Worm (Caenorhabditis elegans) whole organism, L4 larva: ENCODE data around the gene C27A2.7.

Experiments used
- D1046.2 ChIP-seq: fragments of 200-800 bp; sonication (Bioruptor generic); IDR thresholded peaks from 2 replicates; pipeline ENCODE4 v1.3.6; 2022; ENCODE audit warnings: missing genetic modification characterization, missing compliant biosample characterization
- F26F4.8 ChIP-seq: fragments of 200-800 bp; sonication (Bioruptor generic); conservative IDR thresholded peaks from 2 replicates; pipeline ENCODE4 v1.3.6; 2022; ENCODE audit warnings: missing genetic modification characterization, missing compliant biosample characterization
- F49E8.2 ChIP-seq: sonication (generic microtip); optimal IDR thresholded peaks from 2 replicates; lab custom pipeline; 2016; ENCODE audit warnings: missing compliant biosample characterization, mild to moderate bottlenecking, missing genetic modification characterization, borderline replicate concordance
- R02D3.7 ChIP-seq: fragments of 150-350 bp; sonication (generic microtip); optimal IDR thresholded peaks from 3 replicates; lab custom pipeline; 2014; ENCODE audit warnings: missing biosample characterization, missing genetic modification characterization
- T26A8.4 ChIP-seq: fragments of 200-800 bp; sonication (Bioruptor generic); IDR thresholded peaks from 2 replicates; pipeline ENCODE4 v1.3.6; 2022; ENCODE audit warnings: missing genetic modification characterization, missing compliant biosample characterization
- Y105C5A.15 ChIP-seq: fragments of 200-800 bp; sonication (Bioruptor generic); IDR thresholded peaks from 2 replicates; pipeline ENCODE4 v1.3.6; 2022; ENCODE audit warnings: missing genetic modification characterization, missing compliant biosample characterization
- ZK337.2 ChIP-seq: fragments of 200-800 bp; sonication (Bioruptor generic); IDR thresholded peaks from 2 replicates; pipeline ENCODE4 v1.3.6; 2022; ENCODE audit warnings: missing genetic modification reagents, missing genetic modification characterization, missing compliant biosample characterization
- aha-1 ChIP-seq: fragments of 150-350 bp; peaks from one replicate; lab custom pipeline; 2014; ENCODE audit warnings: missing biosample characterization, missing genetic modification characterization
- ama-1 ChIP-seq: fragments of 150-350 bp; optimal IDR thresholded peaks from 2 replicates; lab custom pipeline; 2014; ENCODE audit warnings: inconsistent platforms, mixed read lengths
- attf-4 ChIP-seq: sonication (generic microtip); optimal IDR thresholded peaks from 3 replicates; lab custom pipeline; 2017; ENCODE audit warnings: missing biosample characterization, missing genetic modification characterization
- ceh-20 ChIP-seq: fragments of 200-800 bp; sonication (Bioruptor generic); IDR thresholded peaks from 2 replicates; pipeline ENCODE4 v1.3.6; 2022; ENCODE audit warnings: missing genetic modification reagents, missing genetic modification characterization, missing compliant biosample characterization
- ceh-28 ChIP-seq: fragments of 150-350 bp; optimal IDR thresholded peaks from 2 replicates; lab custom pipeline; 2014; ENCODE audit warnings: missing biosample characterization, missing genetic modification reagents, missing genetic modification characterization
- ceh-32 ChIP-seq: sonication (generic microtip); optimal IDR thresholded peaks from 2 replicates; lab custom pipeline; 2016; ENCODE audit warnings: mild to moderate bottlenecking, missing genetic modification characterization, missing compliant biosample characterization; ENCODE audit not compliant: poor library complexity
- ceh-44 ChIP-seq: fragments of 200-800 bp; sonication (Bioruptor generic); IDR thresholded peaks from 2 replicates; pipeline ENCODE4 v1.3.6; 2022; ENCODE audit warnings: missing genetic modification reagents, missing genetic modification characterization, missing compliant biosample characterization
- ceh-62 ChIP-seq: sonication (generic microtip); optimal IDR thresholded peaks from 2 replicates; lab custom pipeline; 2017; ENCODE audit warnings: missing biosample characterization, missing genetic modification characterization
- ces-1 ChIP-seq: fragments of 150-350 bp; sonication (generic microtip); optimal IDR thresholded peaks from 4 replicates; lab custom pipeline; 2014; ENCODE audit warnings: missing biosample characterization, missing genetic modification reagents, missing genetic modification characterization
- ctbp-1 ChIP-seq: fragments of 200-800 bp; sonication (Bioruptor generic); IDR thresholded peaks from 2 replicates; pipeline ENCODE4 v1.3.6; 2022; ENCODE audit warnings: missing genetic modification reagents, missing genetic modification characterization, missing compliant biosample characterization
- daf-16 ChIP-seq, 3 experiments: sonication (generic microtip); optimal IDR thresholded peaks; 2 replicates each; lab custom pipeline; 2016 to 2017; ENCODE audit warnings: missing genetic modification characterization in 3 of 3, missing genetic modification reagents in 3 of 3, mild to moderate bottlenecking in 2 of 3, missing compliant biosample characterization in 2 of 3, missing biosample characterization in 1 of 3, moderate library complexity in 1 of 3
- dmd-8 ChIP-seq: fragments of 200-800 bp; sonication (Bioruptor generic); IDR thresholded peaks from 2 replicates; pipeline ENCODE4 v1.3.6; 2022; ENCODE audit warnings: missing genetic modification characterization, missing compliant biosample characterization
- dve-1 ChIP-seq: sonication (generic microtip); optimal IDR thresholded peaks from 2 replicates; lab custom pipeline; 2017; ENCODE audit warnings: antibody characterized with exemption, mild to moderate bottlenecking, missing genetic modification characterization, missing compliant biosample characterization; ENCODE audit not compliant: insufficient read depth
- egl-27 ChIP-seq: sonication (generic microtip); optimal IDR thresholded peaks from 3 replicates; lab custom pipeline; 2017; ENCODE audit warnings: missing biosample characterization, missing genetic modification reagents, missing genetic modification characterization
- egl-43 ChIP-seq: fragments of 200-800 bp; sonication (Bioruptor generic); IDR thresholded peaks from 2 replicates; pipeline ENCODE4 v1.3.6; 2022; ENCODE audit warnings: missing genetic modification reagents, missing genetic modification characterization, missing compliant biosample characterization
- gei-8 ChIP-seq: fragments of 200-800 bp; sonication (Bioruptor generic); optimal IDR thresholded peaks from 2 replicates; lab custom pipeline; 2018; ENCODE audit warnings: mild to moderate bottlenecking, missing genetic modification characterization, missing compliant biosample characterization
- hlh-11 ChIP-seq: fragments of 200-800 bp; sonication (Bioruptor generic); optimal IDR thresholded peaks from 2 replicates; lab custom pipeline; 2018; ENCODE audit warnings: mild to moderate bottlenecking, missing genetic modification characterization, missing compliant biosample characterization
- hlh-30 ChIP-seq: sonication (generic microtip); optimal IDR thresholded peaks from 2 replicates; lab custom pipeline; 2017; ENCODE audit warnings: antibody characterized with exemption, mild to moderate bottlenecking, missing genetic modification characterization, missing compliant biosample characterization; ENCODE audit not compliant: insufficient read depth
- jun-1 ChIP-seq: fragments of 150-350 bp; optimal IDR thresholded peaks from 2 replicates; lab custom pipeline; 2014; ENCODE audit warnings: missing biosample characterization, missing genetic modification reagents, missing genetic modification characterization
- lim-7 ChIP-seq: fragments of 200-800 bp; sonication (Bioruptor generic); IDR thresholded peaks from 2 replicates; pipeline ENCODE4 v1.3.6; 2022; ENCODE audit warnings: missing genetic modification characterization, missing compliant biosample characterization
- lin-13 ChIP-seq: fragments of 150-350 bp; optimal IDR thresholded peaks from 2 replicates; lab custom pipeline; 2014; ENCODE audit warnings: missing biosample characterization, missing genetic modification reagents, missing genetic modification characterization
- lin-39 ChIP-seq: fragments of 150-350 bp; optimal IDR thresholded peaks from 2 replicates; lab custom pipeline; 2014; ENCODE audit warnings: missing biosample characterization, missing genetic modification reagents, missing genetic modification characterization
- lir-3 ChIP-seq: sonication (generic microtip); optimal IDR thresholded peaks from 2 replicates; lab custom pipeline; 2016; ENCODE audit warnings: mild to moderate bottlenecking, missing genetic modification characterization, missing compliant biosample characterization
- lsy-2 ChIP-seq, 2 experiments: fragments of 150-350 bp in 1 of 2; sonication (generic microtip) in 1 of 2; optimal IDR thresholded peaks; 2 replicates each; lab custom pipeline; 2014 to 2017; ENCODE audit warnings: missing biosample characterization in 2 of 2, missing genetic modification characterization in 2 of 2
- madf-9 ChIP-seq: fragments of 200-800 bp; sonication (Bioruptor generic); conservative IDR thresholded peaks from 2 replicates; pipeline ENCODE4 v1.3.6; 2022; ENCODE audit warnings: missing genetic modification reagents, missing genetic modification characterization, missing compliant biosample characterization
- mdl-1 ChIP-seq, 2 experiments: fragments of 150-350 bp in 1 of 2; sonication (generic microtip) in 1 of 2; optimal IDR thresholded peaks; 2 replicates each; lab custom pipeline; 2014 to 2017; ENCODE audit warnings: missing biosample characterization in 2 of 2, missing genetic modification characterization in 2 of 2
- mep-1 ChIP-seq: fragments of 150-350 bp; sonication (generic microtip); optimal IDR thresholded peaks from 3 replicates; lab custom pipeline; 2014; ENCODE audit warnings: missing biosample characterization, missing genetic modification characterization
- mxl-3 ChIP-seq: fragments of 200-800 bp; sonication (Bioruptor generic); optimal IDR thresholded peaks from 2 replicates; lab custom pipeline; 2018; ENCODE audit warnings: mild to moderate bottlenecking, missing genetic modification characterization, missing compliant biosample characterization
- nhr-111 ChIP-seq: fragments of 200-800 bp; sonication (Bioruptor generic); optimal IDR thresholded peaks from 2 replicates; lab custom pipeline; 2018; ENCODE audit warnings: mild to moderate bottlenecking, missing genetic modification characterization, missing compliant biosample characterization
- nhr-237 ChIP-seq: sonication (generic microtip); optimal IDR thresholded peaks from 2 replicates; lab custom pipeline; 2017; ENCODE audit warnings: missing biosample characterization, missing genetic modification characterization
- nhr-25 ChIP-seq: sonication (generic microtip); optimal IDR thresholded peaks from 2 replicates; lab custom pipeline; 2017; ENCODE audit warnings: missing genetic modification characterization, mild to moderate bottlenecking, missing compliant biosample characterization, antibody characterized with exemption, moderate library complexity, borderline replicate concordance; ENCODE audit not compliant: insufficient read depth
- nhr-41 ChIP-seq: fragments of 200-800 bp; sonication (Bioruptor generic); IDR thresholded peaks from 2 replicates; pipeline ENCODE4 v1.3.6; 2022; ENCODE audit warnings: missing genetic modification reagents, missing genetic modification characterization, missing compliant biosample characterization
- nhr-6 ChIP-seq: fragments of 150-350 bp; optimal IDR thresholded peaks from 2 replicates; lab custom pipeline; 2014; ENCODE audit warnings: missing biosample characterization, missing genetic modification characterization
- rbr-2 ChIP-seq: sonication (generic microtip); optimal IDR thresholded peaks from 2 replicates; lab custom pipeline; 2016; ENCODE audit warnings: missing genotype, missing genetic modification characterization, missing compliant biosample characterization
- saeg-2 ChIP-seq: fragments of 200-800 bp; sonication (Bioruptor generic); IDR thresholded peaks from 2 replicates; pipeline ENCODE4 v1.3.6; 2022; ENCODE audit warnings: missing genetic modification reagents, missing genetic modification characterization, missing compliant biosample characterization
- set-16 ChIP-seq: fragments of 200-800 bp; sonication (Bioruptor generic); IDR thresholded peaks from 2 replicates; pipeline ENCODE4 v1.3.6; 2022; ENCODE audit warnings: missing genetic modification reagents, missing genetic modification characterization, missing compliant biosample characterization
- skn-1 ChIP-seq: fragments of 150-350 bp; optimal IDR thresholded peaks from 2 replicates; lab custom pipeline; 2014; ENCODE audit warnings: missing biosample characterization, missing genetic modification characterization
- snpc-1.2 ChIP-seq: fragments of 200-800 bp; sonication (Bioruptor generic); IDR thresholded peaks from 2 replicates; pipeline ENCODE4 v1.3.6; 2022; ENCODE audit warnings: missing genetic modification reagents, missing genetic modification characterization, missing compliant biosample characterization
- spr-1 ChIP-seq: sonication (generic microtip); optimal IDR thresholded peaks from 2 replicates; lab custom pipeline; 2016; ENCODE audit warnings: mild to moderate bottlenecking, missing genetic modification characterization, missing compliant biosample characterization
- spr-3 ChIP-seq: fragments of 200-800 bp; sonication (Bioruptor generic); optimal IDR thresholded peaks from 2 replicates; lab custom pipeline; 2018; ENCODE audit warnings: mild to moderate bottlenecking, missing genetic modification characterization, missing compliant biosample characterization
- tag-97 ChIP-seq: fragments of 200-800 bp; sonication (Bioruptor generic); IDR thresholded peaks from 2 replicates; pipeline ENCODE4 v1.3.6; 2022; ENCODE audit warnings: missing genetic modification characterization, missing compliant biosample characterization
- unc-130 ChIP-seq: sonication (generic microtip); optimal IDR thresholded peaks from 2 replicates; lab custom pipeline; 2016; ENCODE audit warnings: missing genetic modification reagents, missing genetic modification characterization, missing compliant biosample characterization
- zag-1 ChIP-seq: fragments of 150-350 bp; optimal IDR thresholded peaks from 2 replicates; lab custom pipeline; 2014; ENCODE audit warnings: missing biosample characterization, missing genetic modification characterization

The C27A2.7 gene

ce11 chrII:5057315-5057714 is 13.8 kb downstream of the C27A2.7 start:
- no peak for TF ChIP-seq jun-1 (tag; lab: Kevin White, UChicago)
- TF ChIP-seq daf-16 (GFP tag; optimal IDR thresholded peaks at IDR 0.05; lab: Kevin White, UChicago) = peak; percentile 16 to 45
- TF ChIP-seq daf-16 (tag; optimal IDR thresholded peaks at IDR 0.05; lab: Kevin White, UChicago) = peak; percentile 55
- TF ChIP-seq unc-130 (GFP tag; lab: Kevin White, UChicago) = peak; percentile 45
- TF ChIP-seq rbr-2 = peak; percentile 68
- 0 out of 2 replicates have a peak, but pooled peaks have one; percentile 60 for TF ChIP-seq dmd-8
- TF ChIP-seq nhr-6 (tag; lab: Kevin White, UChicago) = no peak
- TF ChIP-seq dve-1 = peak; percentile 65
- peak; percentile 39; the same call in 1 of the 2 replicates for TF ChIP-seq ctbp-1 (GFP tag; lab: Robert Waterston, UW)
- TF ChIP-seq aha-1 = peak; percentile 27
- peak; percentile 67 for TF ChIP-seq nhr-25
- no peak for TF ChIP-seq ceh-28
- TF ChIP-seq hlh-11 (tag; lab: Kevin White, UChicago) = peak; percentile 75
- no peak for TF ChIP-seq egl-27
- peak; percentile 91 for TF ChIP-seq D1046.2 (GFP tag; lab: Robert Waterston, UW)
- peak; percentile 50 for TF ChIP-seq spr-1
- no peak for TF ChIP-seq ama-1 (lab: Kevin White, UChicago)
- TF ChIP-seq snpc-1.2 = peak; percentile 77
- TF ChIP-seq R02D3.7 (tag; lab: Kevin White, UChicago) = no peak
- TF ChIP-seq lir-3 (tag; lab: Kevin White, UChicago) = no peak
- TF ChIP-seq mxl-3 (GFP tag; lab: Kevin White, UChicago) = peak; percentile 43
- TF ChIP-seq nhr-41 (GFP tag; lab: Robert Waterston, UW) = no peak
- TF ChIP-seq set-16 (GFP tag; lab: Robert Waterston, UW) = peak; percentile 20; the same call in 1 of the 2 replicates
- peak; percentile 52 for TF ChIP-seq nhr-111 (GFP tag; lab: Kevin White, UChicago)
- TF ChIP-seq ces-1 (GFP tag; lab: Kevin White, UChicago) = no peak
- TF ChIP-seq ceh-20 (GFP tag; lab: Robert Waterston, UW) = 0 out of 2 replicates have a peak, but pooled peaks have one; percentile 45
- TF ChIP-seq ZK337.2 (GFP tag; lab: Robert Waterston, UW) = peak; percentile 58; the same call in 1 of the 2 replicates
- no peak; the same call in none of the 2 replicates for TF ChIP-seq T26A8.4 (GFP tag; lab: Robert Waterston, UW)
- peak; percentile 54; the same call in 1 of the 2 replicates for TF ChIP-seq ceh-44 (GFP tag; lab: Robert Waterston, UW)
- TF ChIP-seq F49E8.2 (tag; lab: Kevin White, UChicago) = peak; percentile 64
- TF ChIP-seq nhr-237 (tag; lab: Kevin White, UChicago) = no peak
- TF ChIP-seq madf-9 (GFP tag; lab: Robert Waterston, UW) = peak; percentile 39; the same call in 1 of the 2 replicates
- TF ChIP-seq egl-43 (GFP tag; lab: Robert Waterston, UW) = peak; percentile 88
- peak; percentile 23 for TF ChIP-seq ceh-32
- TF ChIP-seq F26F4.8 (GFP tag; lab: Robert Waterston, UW) = 0 out of 2 replicates have a peak, but pooled peaks have one; percentile 27
- TF ChIP-seq tag-97 (GFP tag; lab: Robert Waterston, UW) = no peak
- TF ChIP-seq spr-3 (GFP tag; lab: Kevin White, UChicago) = peak; percentile 40
- no peak for TF ChIP-seq skn-1 (tag; lab: Kevin White, UChicago)
- peak; percentile 30 for TF ChIP-seq lin-13
- TF ChIP-seq lim-7 (GFP tag; lab: Robert Waterston, UW) = peak; percentile 80
- no peak for TF ChIP-seq gei-8
- peak; percentile 76 for TF ChIP-seq mep-1
- peak; percentile 86; the same call in 1 of the 2 replicates for TF ChIP-seq Y105C5A.15 (GFP tag; lab: Robert Waterston, UW)
- TF ChIP-seq lsy-2 (tag; optimal IDR thresholded peaks at IDR 0.05; lab: Kevin White, UChicago) = peak; percentile 15 to 84
- TF ChIP-seq saeg-2 = 0 out of 2 replicates have a peak, but pooled peaks have one; percentile 66
- TF ChIP-seq hlh-30 (tag; lab: Kevin White, UChicago) = peak; percentile 51
- TF ChIP-seq ceh-62 (tag; lab: Kevin White, UChicago) = no peak
- TF ChIP-seq attf-4 = no peak
- TF ChIP-seq lin-39 (tag; lab: Kevin White, UChicago) = no peak
- peak in 1 of 2 experiments; percentile 55 for TF ChIP-seq mdl-1 (tag; optimal IDR thresholded peaks at IDR 0.05; lab: Kevin White, UChicago)
- no peak for TF ChIP-seq zag-1 (tag; lab: Kevin White, UChicago)
